Fruit fly (Drosophila melanogaster) whole organism, adult: ENCODE results near the gene CG1622.
A peak's percentile ranks its signal among the peaks of the same experiment; 100 is the strongest.

Experiments
- CG11617 ChIP-seq: fragments of 200-800 bp; sonication (Bioruptor generic); optimal IDR thresholded peaks from 2 replicates; lab custom pipeline; 2017; ENCODE audit warnings: mild to moderate bottlenecking, missing biosample characterization, missing genetic modification reagents, missing genetic modification characterization
- CG12768 ChIP-seq: fragments of 200-800 bp; sonication (Bioruptor generic); optimal IDR thresholded peaks from 2 replicates; lab custom pipeline; 2017; ENCODE audit warnings: missing biosample characterization, missing genetic modification characterization, mild to moderate bottlenecking, moderate library complexity, missing genetic modification reagents
- CG14711 ChIP-seq: fragments of 200-800 bp; sonication (Bioruptor generic); optimal IDR thresholded peaks from 2 replicates; lab custom pipeline; 2018; ENCODE audit warnings: missing biosample characterization, mild to moderate bottlenecking, missing genetic modification characterization, moderate library complexity
- CG1620 ChIP-seq: fragments of 200-800 bp; sonication (Bioruptor generic); optimal IDR thresholded peaks from 2 replicates; lab custom pipeline; 2016; ENCODE audit warnings: missing biosample characterization, missing genetic modification characterization
- CG33017 ChIP-seq: fragments of 200-800 bp; sonication (Bioruptor generic); optimal IDR thresholded peaks from 2 replicates; lab custom pipeline; 2018; ENCODE audit warnings: missing biosample characterization, mild to moderate bottlenecking, missing genetic modification characterization, moderate library complexity
- CG5204 ChIP-seq: fragments of 200-800 bp; sonication (Bioruptor generic); optimal IDR thresholded peaks from 2 replicates; lab custom pipeline; 2016; ENCODE audit warnings: missing biosample characterization, missing genetic modification characterization
- CG7045 ChIP-seq: fragments of 200-800 bp; sonication (Bioruptor generic); optimal IDR thresholded peaks from 2 replicates; lab custom pipeline; 2017; ENCODE audit warnings: missing biosample characterization, mild to moderate bottlenecking, missing genetic modification characterization
- CG7101 ChIP-seq: fragments of 200-800 bp; sonication (Bioruptor generic); optimal IDR thresholded peaks from 2 replicates; lab custom pipeline; 2018; ENCODE audit warnings: missing biosample characterization, mild to moderate bottlenecking, missing genetic modification characterization, moderate library complexity
- Clk ChIP-seq: fragments of 200-800 bp; sonication (Bioruptor generic); optimal IDR thresholded peaks from 2 replicates; lab custom pipeline; 2017; ENCODE audit warnings: missing biosample characterization, missing genetic modification characterization
- Crg-1 ChIP-seq: fragments of 200-800 bp; sonication (Bioruptor generic); optimal IDR thresholded peaks from 2 replicates; lab custom pipeline; 2016; ENCODE audit warnings: missing biosample characterization, missing genetic modification characterization
- Hr96 ChIP-seq: fragments of 200-800 bp; sonication (Bioruptor generic); optimal IDR thresholded peaks from 2 replicates; lab custom pipeline; 2016; ENCODE audit warnings: missing biosample characterization, missing genetic modification characterization
- Mnt ChIP-seq: fragments of 200-800 bp; sonication (Bioruptor generic); optimal IDR thresholded peaks from 2 replicates; lab custom pipeline; 2016; ENCODE audit warnings: missing biosample characterization, mild to moderate bottlenecking, missing genetic modification characterization
- bab1 ChIP-seq: fragments of 200-800 bp; sonication (Bioruptor generic); optimal IDR thresholded peaks from 3 replicates; lab custom pipeline; 2019; ENCODE audit warnings: missing biosample characterization, mild to moderate bottlenecking, missing genetic modification characterization, moderate library complexity
- cic ChIP-seq: fragments of 200-800 bp; sonication (Bioruptor generic); optimal IDR thresholded peaks from 2 replicates; lab custom pipeline; 2017; ENCODE audit warnings: missing biosample characterization, mild to moderate bottlenecking, missing genetic modification characterization, moderate library complexity
- cnc ChIP-seq, 2 experiments: fragments of >200 bp; optimal IDR thresholded peaks; 2 replicates each; lab custom pipeline; 2017
- kay ChIP-seq: fragments of 200-800 bp; sonication (Bioruptor generic); peaks from one replicate; lab custom pipeline; 2016; ENCODE audit warnings: missing biosample characterization, missing genetic modification characterization, borderline replicate concordance
- ovo ChIP-seq: fragments of 200-800 bp; sonication (Bioruptor generic); optimal IDR thresholded peaks from 2 replicates; lab custom pipeline; 2016; ENCODE audit warnings: missing biosample characterization, missing genetic modification characterization
- pad ChIP-seq: fragments of 200-800 bp; sonication (Bioruptor generic); optimal IDR thresholded peaks from 3 replicates; lab custom pipeline; 2017; ENCODE audit warnings: missing biosample characterization, missing genetic modification characterization, mild to moderate bottlenecking, moderate library complexity, missing genetic modification reagents
- tj ChIP-seq: fragments of 200-800 bp; sonication (Bioruptor generic); optimal IDR thresholded peaks from 3 replicates; lab custom pipeline; 2017; ENCODE audit warnings: missing biosample characterization, mild to moderate bottlenecking, missing genetic modification characterization, moderate library complexity
- toe ChIP-seq: fragments of 200-800 bp; sonication (Bioruptor generic); optimal IDR thresholded peaks from 2 replicates; lab custom pipeline; 2016; ENCODE audit warnings: missing biosample characterization, missing genetic modification characterization

Gene CG1622

dm6 chrX:13303527-13303655, 6.5 kb downstream of the CG1622 start, which contains the start of gene IP3K2:
Gene IP3K2 (plus strand): TSS chrX:13303633.
- TF ChIP-seq CG33017 (no peak), Crg-1 (GFP tag; lab: Kevin White, UChicago) (no peak), cnc (optimal IDR thresholded peaks at IDR 0.05; lab: Kevin White, UChicago) (no peak), kay (GFP tag; lab: Kevin White, UChicago) (peak; percentile 51), CG1620 (GFP tag; lab: Kevin White, UChicago) (no peak), Clk (no peak)

dm6 chrX:13303656-13304647, 7.1 kb downstream of the CG1622 start:
- TF ChIP-seq CG1620 (GFP tag; lab: Kevin White, UChicago): no peak
- no peak for TF ChIP-seq cnc (optimal IDR thresholded peaks at IDR 0.05; lab: Kevin White, UChicago)
- TF ChIP-seq bab1 (GFP tag; lab: Kevin White, UChicago): no peak
- no peak for TF ChIP-seq CG12768
- TF ChIP-seq CG7101 (tag; lab: Kevin White, UChicago): peak; percentile 5
- TF ChIP-seq toe (GFP tag; lab: Kevin White, UChicago): no peak
- no peak for TF ChIP-seq CG33017
- TF ChIP-seq cic (GFP tag; lab: Kevin White, UChicago): peak; percentile 63
- TF ChIP-seq Clk: no peak
- TF ChIP-seq tj: peak; percentile 29
- TF ChIP-seq Mnt (GFP tag; lab: Kevin White, UChicago): peak; percentile 10
- TF ChIP-seq pad (GFP tag; lab: Kevin White, UChicago): no peak
- TF ChIP-seq Crg-1 (GFP tag; lab: Kevin White, UChicago): no peak
- TF ChIP-seq CG7045 (GFP tag; lab: Kevin White, UChicago): no peak
- TF ChIP-seq CG5204 (GFP tag; lab: Kevin White, UChicago): no peak
- TF ChIP-seq CG11617 (GFP tag; lab: Kevin White, UChicago): peak; percentile 39
- no peak for TF ChIP-seq CG14711 (tag; lab: Kevin White, UChicago)
- TF ChIP-seq Hr96 (GFP tag; lab: Kevin White, UChicago): no peak
- TF ChIP-seq ovo (GFP tag; lab: Kevin White, UChicago): no peak
- TF ChIP-seq kay (GFP tag; lab: Kevin White, UChicago): no peak

- TF ChIP-seq CG5204 (GFP tag; lab: Kevin White, UChicago): no peak
- TF ChIP-seq CG12768: no peak
- peak; percentile 29 for TF ChIP-seq ovo (GFP tag; lab: Kevin White, UChicago)
- TF ChIP-seq Mnt (GFP tag; lab: Kevin White, UChicago): peak; percentile 12
- peak; percentile 21 for TF ChIP-seq tj
- TF ChIP-seq Crg-1 (GFP tag; lab: Kevin White, UChicago): no peak
- TF ChIP-seq kay (GFP tag; lab: Kevin White, UChicago): no peak
- TF ChIP-seq bab1 (GFP tag; lab: Kevin White, UChicago): peak; percentile 28
- TF ChIP-seq cic (GFP tag; lab: Kevin White, UChicago): no peak
These were observed 8.4 kb downstream of the CG1622 start for dm6 chrX:13305323-13305722.

- TF ChIP-seq Hr96 (GFP tag; lab: Kevin White, UChicago) (peak; percentile 5), Clk (no peak), cnc (optimal IDR thresholded peaks at IDR 0.05; lab: Kevin White, UChicago) (no peak), pad (GFP tag; lab: Kevin White, UChicago) (no peak), kay (GFP tag; lab: Kevin White, UChicago) (peak; percentile 44), cic (GFP tag; lab: Kevin White, UChicago) (no peak), CG5204 (GFP tag; lab: Kevin White, UChicago) (no peak), CG33017 (no peak), CG14711 (tag; lab: Kevin White, UChicago) (no peak), ovo (GFP tag; lab: Kevin White, UChicago) (peak; percentile 3), CG7045 (GFP tag; lab: Kevin White, UChicago) (no peak), tj (peak; percentile 20), CG11617 (GFP tag; lab: Kevin White, UChicago) (peak; percentile 58), CG7101 (tag; lab: Kevin White, UChicago) (peak; percentile 3)
These were observed 10.3 kb downstream of the CG1622 start for dm6 chrX:13307189-13307588.

- TF ChIP-seq Mnt (GFP tag; lab: Kevin White, UChicago) (no peak), CG5204 (GFP tag; lab: Kevin White, UChicago) (no peak), Clk (no peak), Hr96 (GFP tag; lab: Kevin White, UChicago) (peak; percentile 17), ovo (GFP tag; lab: Kevin White, UChicago) (no peak), cic (GFP tag; lab: Kevin White, UChicago) (peak; percentile 66), CG11617 (GFP tag; lab: Kevin White, UChicago) (no peak), CG33017 (peak; percentile 18), CG7101 (tag; lab: Kevin White, UChicago) (peak; percentile 42), CG12768 (peak; percentile 42), pad (GFP tag; lab: Kevin White, UChicago) (peak; percentile 38)
These were observed 13.9 kb downstream of the CG1622 start for dm6 chrX:13310764-13311163.

dm6 chrX:13312200-13312599, 15.3 kb downstream of the CG1622 start:
- TF ChIP-seq tj (peak; percentile 32), Clk (no peak), CG7045 (GFP tag; lab: Kevin White, UChicago) (peak; percentile 32), toe (GFP tag; lab: Kevin White, UChicago) (no peak), CG1620 (GFP tag; lab: Kevin White, UChicago) (no peak), CG14711 (tag; lab: Kevin White, UChicago) (peak; percentile 39), CG11617 (GFP tag; lab: Kevin White, UChicago) (peak; percentile 24), bab1 (GFP tag; lab: Kevin White, UChicago) (no peak), kay (GFP tag; lab: Kevin White, UChicago) (no peak), cnc (optimal IDR thresholded peaks at IDR 0.05; lab: Kevin White, UChicago) (no peak), CG5204 (GFP tag; lab: Kevin White, UChicago) (no peak), CG12768 (peak; percentile 6), CG33017 (peak; percentile 4), Crg-1 (GFP tag; lab: Kevin White, UChicago) (no peak), CG7101 (tag; lab: Kevin White, UChicago) (peak; percentile 56), Mnt (GFP tag; lab: Kevin White, UChicago) (no peak), Hr96 (GFP tag; lab: Kevin White, UChicago) (no peak), cic (GFP tag; lab: Kevin White, UChicago) (no peak), ovo (GFP tag; lab: Kevin White, UChicago) (no peak), pad (GFP tag; lab: Kevin White, UChicago) (peak; percentile 9)
